Worm (Caenorhabditis elegans) whole organism, mixed stage, embryonic: ENCODE measurements around the gene rmif-2.

Experiments used
- blmp-1 ChIP-seq: fragments of 150-350 bp; optimal IDR thresholded peaks from 2 replicates; lab custom pipeline; 2014; ENCODE audit warnings: missing biosample characterization, missing genetic modification characterization
- lin-32 ChIP-seq: fragments of 200-800 bp; sonication (Bioruptor generic); optimal IDR thresholded peaks from 2 replicates; lab custom pipeline; 2018; ENCODE audit warnings: mild to moderate bottlenecking, missing genetic modification characterization, missing compliant biosample characterization
- nhr-12 ChIP-seq: fragments of 150-350 bp; optimal IDR thresholded peaks from 2 replicates; lab custom pipeline; 2014; ENCODE audit warnings: missing biosample characterization, missing genetic modification characterization
- nhr-76 ChIP-seq: sonication (generic microtip); optimal IDR thresholded peaks from 2 replicates; lab custom pipeline; 2017; ENCODE audit warnings: missing biosample characterization, missing genetic modification characterization
- ztf-11 ChIP-seq: fragments of 150-350 bp; optimal IDR thresholded peaks from 2 replicates; lab custom pipeline; 2014; ENCODE audit warnings: missing biosample characterization, missing genetic modification characterization

- TF ChIP-seq blmp-1 (tag; lab: Kevin White, UChicago) (no peak), nhr-76 (tag; lab: Kevin White, UChicago) (no peak), nhr-12 (no peak), lin-32 (no peak), ztf-11 (tag; lab: Kevin White, UChicago) (no peak)
Measured at ce11 chrIV:1160386-1160785, 22.0 kb upstream of the rmif-2 start, which contains the start of gene ets-8.
